Fruit fly (Drosophila melanogaster) Kc167 (cell line): ENCODE measurements around the gene CG11368.

ENCODE experiments used
- Myc ChIP-seq: fragments of >200 bp; optimal IDR thresholded peaks from 2 replicates; lab custom pipeline; 2017; ENCODE audit warnings: missing external identifiers
- Sin3A ChIP-seq: fragments of >200 bp; optimal IDR thresholded peaks from 2 replicates; lab custom pipeline; 2018; ENCODE audit warnings: missing external identifiers
- h ChIP-seq: fragments of >200 bp; optimal IDR thresholded peaks from 3 replicates; lab custom pipeline; 2018; ENCODE audit warnings: missing external identifiers
- insv ChIP-seq: fragments of >200 bp; optimal IDR thresholded peaks from 3 replicates; lab custom pipeline; 2018; ENCODE audit warnings: missing external identifiers
- psq ChIP-seq: fragments of >200 bp; optimal IDR thresholded peaks from 2 replicates; lab custom pipeline; 2017; ENCODE audit warnings: missing external identifiers
- ttk ChIP-seq: sonication (Bioruptor generic); optimal IDR thresholded peaks from 2 replicates; lab custom pipeline; 2017; ENCODE audit warnings: missing external identifiers

- TF ChIP-seq ttk (lab: Kevin White, UChicago), result no peak
- no peak for TF ChIP-seq h
- no peak for TF ChIP-seq insv (lab: Kevin White, UChicago)
- TF ChIP-seq psq, result no peak
- TF ChIP-seq Myc, result no peak
- no peak for TF ChIP-seq Sin3A (lab: Kevin White, UChicago)
Measured at dm6 chrX:7413569-7413968, 38.4 kb upstream of the CG11368 start, which contains the start of gene CG42705.
